Fruit fly (Drosophila melanogaster): ENCODE data around the gene CG10514.

The CG10514 gene

DNA sequence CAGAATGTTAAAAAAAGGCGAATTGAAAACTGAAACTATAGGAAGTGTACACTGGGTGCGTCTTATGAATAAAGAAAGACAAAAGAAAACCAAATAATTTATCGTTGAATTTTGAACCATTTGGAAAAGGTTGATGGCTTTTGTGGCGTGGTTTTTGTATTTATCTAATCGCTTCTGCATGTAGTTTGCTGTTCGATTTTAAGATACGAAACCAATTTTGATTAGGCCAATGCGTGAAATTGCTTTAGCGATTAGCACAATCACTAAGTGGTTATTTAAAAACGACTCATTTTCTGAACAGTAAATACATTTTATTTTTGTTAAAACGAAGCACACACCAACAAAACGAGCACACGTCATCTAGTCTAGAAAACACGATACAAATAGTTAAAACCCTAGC lies 19.0 kb downstream of the CG10514 start:
- TF ChIP-seq CG4496 (GFP tag; IDR thresholded peaks at IDR 0.05) = no peak

dm6 chr3R:25258628-25259240 lies 20.9 kb downstream of the CG10514 start, which contains the start of gene CG11857:
CG11857 (plus strand) TSS chr3R:25258898.
- TF ChIP-seq CG17806 (tag; optimal IDR thresholded peaks at IDR 0.05) = peak; percentile 93
- TF ChIP-seq rn (GFP tag; IDR thresholded peaks at IDR 0.05) = peak; percentile 96
- TF ChIP-seq CG8159 (tag; optimal IDR thresholded peaks at IDR 0.05) = peak; percentile 93
- TF ChIP-seq Pif1B (GFP tag; optimal IDR thresholded peaks at IDR 0.05) = no peak
- no peak for TF ChIP-seq D1 (tag; optimal IDR thresholded peaks at IDR 0.05)
- peak; percentile 55 for TF ChIP-seq EcR (GFP tag; optimal IDR thresholded peaks at IDR 0.05)
- peak; percentile 95 for TF ChIP-seq Snoo (tag; optimal IDR thresholded peaks at IDR 0.05)
- TF ChIP-seq CG10348 (GFP tag; IDR thresholded peaks at IDR 0.05) = peak; percentile 96
- TF ChIP-seq CG15710 (tag; optimal IDR thresholded peaks at IDR 0.05) = peak; percentile 96
- no peak for TF ChIP-seq Pif1A (GFP tag; optimal IDR thresholded peaks at IDR 0.05)
- peak; percentile 96 for TF ChIP-seq Ets98B (GFP tag; IDR thresholded peaks at IDR 0.05)
- peak; percentile 92 for TF ChIP-seq CG34367 (tag; optimal IDR thresholded peaks at IDR 0.05)
- peak; percentile 93 for TF ChIP-seq CG12605 (GFP tag; IDR thresholded peaks at IDR 0.05)
- peak; percentile 86 for TF ChIP-seq gl (tag; optimal IDR thresholded peaks at IDR 0.05)
- TF ChIP-seq CG14655 (GFP tag; optimal IDR thresholded peaks at IDR 0.05) = no peak
- TF ChIP-seq CG8301 (tag; optimal IDR thresholded peaks at IDR 0.05) = peak; percentile 92
- peak; percentile 98 for TF ChIP-seq fd96Ca (GFP tag; IDR thresholded peaks at IDR 0.05)
- peak; percentile 93 for TF ChIP-seq CG9948 (tag; optimal IDR thresholded peaks at IDR 0.05)
- TF ChIP-seq CG4496 (GFP tag; IDR thresholded peaks at IDR 0.05) = peak; percentile 98
- TF ChIP-seq CG13204 (GFP tag; optimal IDR thresholded peaks at IDR 0.05) = no peak
- peak; percentile 97 for TF ChIP-seq CG32121 (GFP tag; IDR thresholded peaks at IDR 0.05)

- TF ChIP-seq EcR (GFP tag; optimal IDR thresholded peaks at IDR 0.05) (no peak), CG10348 (GFP tag; IDR thresholded peaks at IDR 0.05) (no peak), CG8159 (tag; optimal IDR thresholded peaks at IDR 0.05) (no peak), Snoo (tag; optimal IDR thresholded peaks at IDR 0.05) (no peak), CG15710 (tag; optimal IDR thresholded peaks at IDR 0.05) (no peak), fd96Ca (GFP tag; IDR thresholded peaks at IDR 0.05) (no peak)
Measured at dm6 chr3R:25249145-25250141, 30.2 kb downstream of the CG10514 start, which contains the start of gene Nup358. Nup358 (plus strand) TSS chr3R:25249348.

DNA sequence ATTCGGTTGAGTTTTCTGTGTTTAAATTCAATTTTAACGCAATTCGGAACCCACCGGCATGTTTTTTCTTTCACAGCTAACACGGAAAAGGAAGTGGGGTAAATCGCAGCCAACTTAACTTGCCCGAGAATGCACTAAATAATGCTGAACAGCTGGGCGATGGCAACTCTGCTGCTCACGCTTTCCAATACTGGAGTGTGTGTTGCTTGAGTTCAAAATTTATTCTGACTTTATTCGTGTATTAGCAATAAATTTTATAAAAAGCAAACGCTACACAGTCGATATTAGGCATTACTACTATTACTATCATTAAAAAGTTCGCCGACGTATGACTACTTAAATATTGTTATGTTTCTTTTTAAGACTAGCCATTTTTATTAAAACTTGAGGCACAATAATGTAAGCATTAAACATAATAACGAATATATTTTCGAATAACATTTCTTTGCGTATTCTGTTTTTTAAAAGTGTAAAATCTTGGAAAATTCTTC lies 32.2 kb downstream of the CG10514 start, which contains the start of the genes RpS27 and Nup37:
Gene RpS27 (minus strand): TSS at position 136 of the 491 bp plus-strand sequence.
Gene Nup37 (plus strand): TSS at position 280 of the 491 bp plus-strand sequence.
- peak; percentile 71 for TF ChIP-seq CG17806 (tag; optimal IDR thresholded peaks at IDR 0.05)
- TF ChIP-seq Pif1B (GFP tag; optimal IDR thresholded peaks at IDR 0.05) = no peak
- peak; percentile 90 for TF ChIP-seq CG15710 (tag; optimal IDR thresholded peaks at IDR 0.05)
- TF ChIP-seq CG12605 (GFP tag; IDR thresholded peaks at IDR 0.05) = peak; percentile 89
- TF ChIP-seq Pif1A (GFP tag; optimal IDR thresholded peaks at IDR 0.05) = peak; percentile 92
- peak; percentile 67 for TF ChIP-seq CG9948 (tag; optimal IDR thresholded peaks at IDR 0.05)
- TF ChIP-seq CG13204 (GFP tag; optimal IDR thresholded peaks at IDR 0.05) = no peak
- peak; percentile 80 for TF ChIP-seq gl (tag; optimal IDR thresholded peaks at IDR 0.05)
- peak; percentile 67 for TF ChIP-seq CG32121 (GFP tag; IDR thresholded peaks at IDR 0.05)
- peak; percentile 97 for TF ChIP-seq CG4496 (GFP tag; IDR thresholded peaks at IDR 0.05)
- TF ChIP-seq EcR (GFP tag; optimal IDR thresholded peaks at IDR 0.05) = no peak
- peak; percentile 86 for TF ChIP-seq Ets98B (GFP tag; IDR thresholded peaks at IDR 0.05)
- no peak; the same call in 1 of the 3 replicates for TF ChIP-seq fd96Ca (GFP tag; IDR thresholded peaks at IDR 0.05)
- peak; percentile 87 for TF ChIP-seq rn (GFP tag; IDR thresholded peaks at IDR 0.05)
- no peak for TF ChIP-seq CG14655 (GFP tag; optimal IDR thresholded peaks at IDR 0.05)
- TF ChIP-seq CG34367 (tag; optimal IDR thresholded peaks at IDR 0.05) = peak; percentile 91
- peak; percentile 81 for TF ChIP-seq CG8159 (tag; optimal IDR thresholded peaks at IDR 0.05)
- no peak for TF ChIP-seq CG8301 (tag; optimal IDR thresholded peaks at IDR 0.05)
- peak; percentile 32; the same call in 1 of the 2 replicates for TF ChIP-seq CG10348 (GFP tag; IDR thresholded peaks at IDR 0.05)
- TF ChIP-seq D1 (tag; optimal IDR thresholded peaks at IDR 0.05) = no peak
- peak; percentile 98 for TF ChIP-seq Snoo (tag; optimal IDR thresholded peaks at IDR 0.05)

dm6 chr3R:25245052-25245813 lies 34.4 kb downstream of the CG10514 start, which contains the start of gene bam:
bam (minus strand) TSS chr3R:25245109.
- TF ChIP-seq Pif1A (GFP tag; optimal IDR thresholded peaks at IDR 0.05) (no peak), EcR (GFP tag; optimal IDR thresholded peaks at IDR 0.05) (peak; percentile 81)
